Worm (Caenorhabditis elegans) whole organism, L1 larva: Measurements from ENCODE around the gene Y56A3A.28.

Experiments used
- C04F5.9 ChIP-seq: sonication (generic microtip); optimal IDR thresholded peaks from 2 replicates; lab custom pipeline; 2016; ENCODE audit warnings: missing genetic modification characterization, missing compliant biosample characterization
- C34B4.2 ChIP-seq: sonication (generic microtip); optimal IDR thresholded peaks from 2 replicates; lab custom pipeline; 2017; ENCODE audit warnings: mild to moderate bottlenecking, missing genetic modification characterization, missing compliant biosample characterization
- ceh-90 ChIP-seq: sonication (generic microtip); optimal IDR thresholded peaks from 2 replicates; lab custom pipeline; 2016; ENCODE audit warnings: missing genetic modification characterization, missing compliant biosample characterization
- egl-13 ChIP-seq: sonication (generic microtip); optimal IDR thresholded peaks from 2 replicates; lab custom pipeline; 2016; ENCODE audit warnings: missing genotype, missing genetic modification reagents, missing genetic modification characterization, missing compliant biosample characterization
- fkh-10 ChIP-seq: sonication (generic microtip); optimal IDR thresholded peaks from 2 replicates; lab custom pipeline; 2017; ENCODE audit warnings: missing biosample characterization, missing genetic modification reagents, missing genetic modification characterization
- grh-1 ChIP-seq: fragments of 200-800 bp; sonication (Bioruptor generic); IDR thresholded peaks from 2 replicates; pipeline ENCODE4 v1.3.6; 2022; ENCODE audit warnings: missing genetic modification reagents, missing genetic modification characterization, missing compliant biosample characterization
- hpl-2 ChIP-seq: fragments of 150-350 bp; optimal IDR thresholded peaks from 2 replicates; lab custom pipeline; 2014; ENCODE audit warnings: missing biosample characterization, missing genetic modification reagents, missing genetic modification characterization
- isw-1 ChIP-seq: fragments of 200-800 bp; sonication (Bioruptor generic); IDR thresholded peaks from 2 replicates; pipeline ENCODE4 v1.3.6; 2022; ENCODE audit warnings: missing genetic modification characterization, missing compliant biosample characterization
- lin-15B ChIP-seq: fragments of 150-350 bp; sonication (generic microtip); optimal IDR thresholded peaks from 3 replicates; lab custom pipeline; 2014; ENCODE audit warnings: missing biosample characterization, missing genetic modification characterization
- nhr-237 ChIP-seq: fragments of 150-350 bp; optimal IDR thresholded peaks from 2 replicates; lab custom pipeline; 2014; ENCODE audit warnings: missing biosample characterization, missing genetic modification characterization
- nhr-76 ChIP-seq: sonication (generic microtip); optimal IDR thresholded peaks from 2 replicates; lab custom pipeline; 2017; ENCODE audit warnings: missing biosample characterization, missing genetic modification characterization
- skn-1 ChIP-seq: fragments of 150-350 bp; optimal IDR thresholded peaks from 2 replicates; lab custom pipeline; 2014; ENCODE audit warnings: missing biosample characterization, missing genetic modification characterization
- tbx-2 ChIP-seq: sonication (generic microtip); optimal IDR thresholded peaks from 2 replicates; lab custom pipeline; 2016; ENCODE audit warnings: missing genetic modification characterization, missing compliant biosample characterization
- zag-1 ChIP-seq: fragments of 150-350 bp; optimal IDR thresholded peaks from 2 replicates; lab custom pipeline; 2014; ENCODE audit warnings: missing biosample characterization, missing genetic modification characterization

DNA sequence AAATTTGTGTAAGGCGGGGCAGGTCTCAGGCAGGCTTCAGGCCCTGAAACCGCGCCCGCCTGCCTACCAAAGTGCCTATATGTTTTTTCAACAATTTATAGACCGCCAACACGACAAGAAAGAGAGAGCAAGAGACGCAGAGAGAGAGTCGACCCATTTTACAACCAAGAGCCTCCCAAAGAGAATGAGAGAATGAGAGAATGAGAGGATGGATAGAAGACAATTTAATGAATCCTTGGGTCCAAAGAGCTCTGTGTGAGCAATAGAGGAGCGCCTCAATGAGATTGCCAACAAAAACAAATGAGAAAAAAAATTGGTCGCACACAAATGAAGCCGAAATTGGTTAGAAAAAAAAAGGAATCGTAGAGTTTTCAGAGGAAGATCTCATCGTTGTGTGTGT lies 33.3 kb downstream of the Y56A3A.28 start:
- TF ChIP-seq nhr-237 (tag; lab: Kevin White, UChicago) (no peak), tbx-2 (tag; lab: Kevin White, UChicago) (peak; percentile 14), isw-1 (GFP tag; lab: Robert Waterston, UW) (no peak), skn-1 (tag; lab: Kevin White, UChicago) (no peak), C04F5.9 (no peak), nhr-76 (tag; lab: Kevin White, UChicago) (no peak), egl-13 (no peak), hpl-2 (GFP tag; lab: Kevin White, UChicago) (no peak), fkh-10 (GFP tag; lab: Kevin White, UChicago) (no peak), ceh-90 (tag; lab: Kevin White, UChicago) (no peak), lin-15B (tag; lab: Kevin White, UChicago) (no peak), zag-1 (tag; lab: Kevin White, UChicago) (no peak), C34B4.2 (no peak), grh-1 (GFP tag; lab: Robert Waterston, UW) (no peak)
